Fruit fly (Drosophila melanogaster) whole organism, adult: ENCODE data around the gene Rrp5.

Experiments used
- CG11617 ChIP-seq: fragments of 200-800 bp; sonication (Bioruptor generic); optimal IDR thresholded peaks from 2 replicates; lab custom pipeline; 2017; ENCODE audit warnings: mild to moderate bottlenecking, missing biosample characterization, missing genetic modification reagents, missing genetic modification characterization
- CG14711 ChIP-seq: fragments of 200-800 bp; sonication (Bioruptor generic); optimal IDR thresholded peaks from 2 replicates; lab custom pipeline; 2018; ENCODE audit warnings: missing biosample characterization, mild to moderate bottlenecking, missing genetic modification characterization, moderate library complexity
- CG1620 ChIP-seq: fragments of 200-800 bp; sonication (Bioruptor generic); optimal IDR thresholded peaks from 2 replicates; lab custom pipeline; 2016; ENCODE audit warnings: missing biosample characterization, missing genetic modification characterization
- CG7045 ChIP-seq: fragments of 200-800 bp; sonication (Bioruptor generic); optimal IDR thresholded peaks from 2 replicates; lab custom pipeline; 2017; ENCODE audit warnings: missing biosample characterization, mild to moderate bottlenecking, missing genetic modification characterization
- CG7101 ChIP-seq: fragments of 200-800 bp; sonication (Bioruptor generic); optimal IDR thresholded peaks from 2 replicates; lab custom pipeline; 2018; ENCODE audit warnings: missing biosample characterization, mild to moderate bottlenecking, missing genetic modification characterization, moderate library complexity
- Hr96 ChIP-seq: fragments of 200-800 bp; sonication (Bioruptor generic); optimal IDR thresholded peaks from 2 replicates; lab custom pipeline; 2016; ENCODE audit warnings: missing biosample characterization, missing genetic modification characterization
- bab1 ChIP-seq: fragments of 200-800 bp; sonication (Bioruptor generic); optimal IDR thresholded peaks from 3 replicates; lab custom pipeline; 2019; ENCODE audit warnings: missing biosample characterization, mild to moderate bottlenecking, missing genetic modification characterization, moderate library complexity
- ovo ChIP-seq: fragments of 200-800 bp; sonication (Bioruptor generic); optimal IDR thresholded peaks from 2 replicates; lab custom pipeline; 2016; ENCODE audit warnings: missing biosample characterization, missing genetic modification characterization
- pad ChIP-seq: fragments of 200-800 bp; sonication (Bioruptor generic); optimal IDR thresholded peaks from 3 replicates; lab custom pipeline; 2017; ENCODE audit warnings: missing biosample characterization, missing genetic modification characterization, mild to moderate bottlenecking, moderate library complexity, missing genetic modification reagents
- tj ChIP-seq: fragments of 200-800 bp; sonication (Bioruptor generic); optimal IDR thresholded peaks from 3 replicates; lab custom pipeline; 2017; ENCODE audit warnings: missing biosample characterization, mild to moderate bottlenecking, missing genetic modification characterization, moderate library complexity
- toe ChIP-seq: fragments of 200-800 bp; sonication (Bioruptor generic); optimal IDR thresholded peaks from 2 replicates; lab custom pipeline; 2016; ENCODE audit warnings: missing biosample characterization, missing genetic modification characterization

DNA sequence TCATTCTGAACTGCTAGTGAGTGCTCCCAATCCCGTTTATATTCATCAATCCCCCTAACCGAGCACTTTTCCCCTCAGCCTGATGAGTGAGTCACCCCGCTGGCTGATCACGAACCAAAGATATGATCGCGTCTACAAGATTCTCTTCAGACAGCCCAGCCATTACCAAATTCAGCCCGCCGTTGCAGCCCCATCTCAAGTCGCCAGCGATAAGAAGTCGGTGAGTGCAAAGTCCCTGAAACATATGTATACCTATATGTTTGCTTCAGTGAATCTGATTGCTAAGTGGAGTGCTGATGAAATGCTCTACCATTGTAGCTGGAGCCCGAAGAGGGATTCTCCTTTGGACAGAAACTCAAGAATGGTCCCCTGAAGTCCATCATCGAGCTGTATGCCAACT is 46.0 kb downstream of the Rrp5 start:
- TF ChIP-seq CG7101 (tag; lab: Kevin White, UChicago) (no peak), bab1 (GFP tag; lab: Kevin White, UChicago) (no peak), ovo (GFP tag; lab: Kevin White, UChicago) (no peak), CG1620 (GFP tag; lab: Kevin White, UChicago) (no peak), CG14711 (tag; lab: Kevin White, UChicago) (no peak), toe (GFP tag; lab: Kevin White, UChicago) (no peak), Hr96 (no peak), tj (GFP tag; lab: Kevin White, UChicago) (no peak), CG7045 (GFP tag; lab: Kevin White, UChicago) (no peak), pad (GFP tag; lab: Kevin White, UChicago) (no peak), CG11617 (GFP tag; lab: Kevin White, UChicago) (no peak)
